Worm (Caenorhabditis elegans) whole organism, L4 larva: Measurements from ENCODE around the gene F49F1.15.

ENCODE experiments used
- nhr-42 ChIP-seq: fragments of 200-800 bp; sonication (Bioruptor generic); IDR thresholded peaks from 2 replicates; pipeline ENCODE4 v1.3.6; 2022; ENCODE audit warnings: missing genetic modification characterization, missing compliant biosample characterization
- unc-130 ChIP-seq: sonication (generic microtip); optimal IDR thresholded peaks from 2 replicates; lab custom pipeline; 2016; ENCODE audit warnings: missing genetic modification reagents, missing genetic modification characterization, missing compliant biosample characterization
- ztf-11 ChIP-seq: fragments of 150-350 bp; optimal IDR thresholded peaks from 2 replicates; lab custom pipeline; 2014; ENCODE audit warnings: missing biosample characterization, missing genetic modification characterization

DNA sequence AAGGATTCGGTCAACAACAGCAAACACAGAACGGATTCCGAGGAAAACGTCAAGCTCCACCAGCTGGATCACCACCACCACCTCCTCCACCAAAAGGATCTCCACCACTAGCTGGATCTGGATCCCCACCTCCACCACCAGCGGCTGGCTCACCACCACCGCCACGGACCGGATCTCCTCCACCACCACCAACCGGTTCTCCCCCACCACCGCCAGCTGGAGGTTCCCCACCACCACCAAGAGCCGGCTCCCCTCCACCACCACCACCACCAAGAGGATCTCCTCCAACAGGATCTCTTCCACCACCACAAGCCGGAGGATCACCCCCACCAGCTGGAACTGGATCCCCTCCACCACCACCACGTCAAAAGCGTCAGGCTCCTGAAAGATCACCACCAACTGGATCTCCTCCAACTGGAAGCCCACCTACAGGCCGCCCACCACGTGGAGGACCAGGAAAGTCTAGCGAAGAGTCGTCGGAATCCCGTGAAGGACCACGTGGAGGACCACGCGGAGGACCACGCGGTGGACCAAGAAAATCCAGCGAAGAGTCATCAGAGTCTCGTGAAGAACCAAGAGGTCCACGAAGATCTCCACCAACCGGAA is 37.6 kb downstream of the F49F1.15 start:
- TF ChIP-seq nhr-42 (no peak), unc-130 (GFP tag; lab: Kevin White, UChicago) (no peak), ztf-11 (tag; lab: Kevin White, UChicago) (no peak)
